Worm (Caenorhabditis elegans): ENCODE data around the gene Y41G9A.17.

The Y41G9A.17 gene

ce11 chrX:3021466-3021865 lies 21.9 kb upstream of the Y41G9A.17 start:
- no peak for TF ChIP-seq hlh-26 (GFP tag; conservative IDR thresholded peaks at IDR 0.05)
- no peak for TF ChIP-seq sea-2 (GFP tag; IDR thresholded peaks at IDR 0.05)
- no peak for TF ChIP-seq unc-62 (GFP tag; optimal IDR thresholded peaks at IDR 0.05)
- no peak for TF ChIP-seq tlf-1 (GFP tag; optimal IDR thresholded peaks at IDR 0.05)
- no peak for TF ChIP-seq Y67H2A.10 (GFP tag; conservative IDR thresholded peaks at IDR 0.05)
- no peak for TF ChIP-seq B0261.1 (tag; optimal IDR thresholded peaks at IDR 0.05)
- TF ChIP-seq Y53F4B.3 (GFP tag; IDR thresholded peaks at IDR 0.05), result no peak
- no peak for TF ChIP-seq F23B12.7 (tag; optimal IDR thresholded peaks at IDR 0.05; ENCODE audit: insufficient read depth)
- TF ChIP-seq attf-5 (GFP tag; optimal IDR thresholded peaks at IDR 0.05), result no peak
- no peak for TF ChIP-seq F52B5.7 (tag; optimal IDR thresholded peaks at IDR 0.05)
- no peak for TF ChIP-seq ceh-79 (tag; optimal IDR thresholded peaks at IDR 0.05)

- peak; percentile 77 for TF ChIP-seq nhr-80 (tag; optimal IDR thresholded peaks at IDR 0.05)
- TF ChIP-seq cebp-1 (GFP tag; IDR thresholded peaks at IDR 0.05), result no peak
- peak; percentile 30 for TF ChIP-seq cebp-1 (tag; optimal IDR thresholded peaks at IDR 0.05)
- no peak for TF ChIP-seq nhr-27 (tag; optimal IDR thresholded peaks at IDR 0.05)
- no peak for TF ChIP-seq bed-2 (GFP tag; IDR thresholded peaks at IDR 0.05)
- TF ChIP-seq F55B11.4 (tag; optimal IDR thresholded peaks at IDR 0.05; ENCODE audit: borderline replicate concordance, insufficient read depth), result no peak
- no peak for TF ChIP-seq ceh-100 (GFP tag; IDR thresholded peaks at IDR 0.05)
- TF ChIP-seq rpc-1 (optimal IDR thresholded peaks at IDR 0.05), result no peak
- TF ChIP-seq rpc-1 (tag; optimal IDR thresholded peaks at IDR 0.05), result no peak
- no peak for TF ChIP-seq D2030.7 (GFP tag; IDR thresholded peaks at IDR 0.05)
- TF ChIP-seq athp-1 (tag; optimal IDR thresholded peaks at IDR 0.05), result no peak
- TF ChIP-seq egl-44 (GFP tag; IDR thresholded peaks at IDR 0.05), result no peak
- peak; percentile 16 for TF ChIP-seq lin-40 (tag; optimal IDR thresholded peaks at IDR 0.05)
- no peak for TF ChIP-seq rec-8 (tag; optimal IDR thresholded peaks at IDR 0.05)
Measured at ce11 chrX:3019996-3020395, 20.4 kb upstream of the Y41G9A.17 start.

- TF ChIP-seq lin-40 (tag; optimal IDR thresholded peaks at IDR 0.05), result no peak
- no peak for TF ChIP-seq madf-10 (tag; optimal IDR thresholded peaks at IDR 0.05)
- TF ChIP-seq lin-26 (GFP tag; IDR thresholded peaks at IDR 0.05), result no peak
- no peak for TF ChIP-seq attf-3 (GFP tag; conservative IDR thresholded peaks at IDR 0.05)
- no peak for TF ChIP-seq B0261.1 (tag; optimal IDR thresholded peaks at IDR 0.05)
- no peak for TF ChIP-seq cebp-1 (GFP tag; IDR thresholded peaks at IDR 0.05)
- TF ChIP-seq cebp-1 (tag; optimal IDR thresholded peaks at IDR 0.05), result no peak
- no peak for TF ChIP-seq ceh-79 (tag; optimal IDR thresholded peaks at IDR 0.05)
- no peak for TF ChIP-seq C06A6.2 (GFP tag; conservative IDR thresholded peaks at IDR 0.05)
- TF ChIP-seq mel-28 (tag; optimal IDR thresholded peaks at IDR 0.05; ENCODE audit: borderline replicate concordance), result no peak
- TF ChIP-seq egl-44 (GFP tag; IDR thresholded peaks at IDR 0.05), result no peak
- no peak for TF ChIP-seq ZK185.1 (tag; optimal IDR thresholded peaks at IDR 0.05; ENCODE audit: poor library complexity, severe bottlenecking)
- no peak for TF ChIP-seq cebp-2 (GFP tag; IDR thresholded peaks at IDR 0.05)
- no peak for TF ChIP-seq T26A5.8 (tag; optimal IDR thresholded peaks at IDR 0.05)
- TF ChIP-seq dpff-1 (tag; optimal IDR thresholded peaks at IDR 0.05), result no peak
- no peak for TF ChIP-seq die-1 (tag; optimal IDR thresholded peaks at IDR 0.05)
- TF ChIP-seq nhr-80 (tag; optimal IDR thresholded peaks at IDR 0.05), result no peak
- no peak for TF ChIP-seq pbrm-1 (GFP tag; IDR thresholded peaks at IDR 0.05)
Measured at ce11 chrX:3018505-3018996, 19.0 kb upstream of the Y41G9A.17 start, which contains the start of gene flp-18. flp-18 (minus strand) TSS chrX:3018555.

Data from whole organism, young adult.